Fruit fly (Drosophila melanogaster): ENCODE results near the gene Neu2.

dm6 chr3L:21501928-21502327, 11.5 kb upstream of the Neu2 start:
- no peak for TF ChIP-seq EcR (GFP tag; optimal IDR thresholded peaks at IDR 0.05)
- TF ChIP-seq psq (optimal IDR thresholded peaks at IDR 0.05): no peak
- no peak for TF ChIP-seq Dll (optimal IDR thresholded peaks at IDR 0.05)
- no peak for TF ChIP-seq usp (GFP tag; optimal IDR thresholded peaks at IDR 0.05)
- no peak for TF ChIP-seq pan (optimal IDR thresholded peaks at IDR 0.05)
